Worm (Caenorhabditis elegans) whole organism, young adult: ENCODE measurements around the gene col-40.
A peak's percentile ranks its signal among the peaks of the same experiment; 100 is the strongest.

ENCODE experiments used
- B0019.2 ChIP-seq: fragments of 200-800 bp; sonication (Bioruptor generic); conservative IDR thresholded peaks from 2 replicates; pipeline ENCODE4 v1.3.6; 2022; ENCODE audit warnings: missing genetic modification reagents, missing genetic modification characterization, missing compliant biosample characterization
- F33H1.4 ChIP-seq: fragments of 200-800 bp; sonication (Bioruptor generic); IDR thresholded peaks from 2 replicates; pipeline ENCODE4 v1.3.6; 2022; ENCODE audit warnings: missing genetic modification reagents, missing genetic modification characterization, missing compliant biosample characterization
- F49E8.2 ChIP-seq: sonication (generic microtip); optimal IDR thresholded peaks from 3 replicates; lab custom pipeline; 2017; ENCODE audit warnings: missing genetic modification characterization, mild to moderate bottlenecking, missing compliant biosample characterization, antibody characterized with exemption, moderate library complexity; ENCODE audit not compliant: insufficient read depth
- F52B5.7 ChIP-seq: sonication (generic microtip); optimal IDR thresholded peaks from 2 replicates; lab custom pipeline; 2016; ENCODE audit warnings: mild to moderate bottlenecking, missing genetic modification characterization, missing compliant biosample characterization
- K11D2.4 ChIP-seq: fragments of 200-800 bp; sonication (Bioruptor generic); IDR thresholded peaks from 2 replicates; pipeline ENCODE4 v1.3.6; 2022; ENCODE audit warnings: missing genetic modification reagents, missing genetic modification characterization, missing compliant biosample characterization
- Y53F4B.3 ChIP-seq: fragments of 200-800 bp; sonication (Bioruptor generic); IDR thresholded peaks from 2 replicates; pipeline ENCODE4 v1.3.6; 2022; ENCODE audit warnings: missing genetic modification reagents, missing genetic modification characterization, missing compliant biosample characterization
- Y53G8AR.9 ChIP-seq: fragments of 200-800 bp; sonication (Bioruptor generic); conservative IDR thresholded peaks from 2 replicates; pipeline ENCODE4 v1.3.6; 2022; ENCODE audit warnings: missing genetic modification reagents, missing genetic modification characterization, missing compliant biosample characterization
- Y67H2A.10 ChIP-seq: fragments of 200-800 bp; sonication (Bioruptor generic); conservative IDR thresholded peaks from 2 replicates; pipeline ENCODE4 v1.3.6; 2022; ENCODE audit warnings: missing genetic modification reagents, missing genetic modification characterization, missing compliant biosample characterization
- Y79H2A.3 ChIP-seq: fragments of 200-800 bp; sonication (Bioruptor generic); conservative IDR thresholded peaks from 2 replicates; pipeline ENCODE4 v1.3.6; 2022; ENCODE audit warnings: missing genetic modification reagents, missing genetic modification characterization, missing compliant biosample characterization
- Y95B8A.8 ChIP-seq: fragments of 200-800 bp; sonication (Bioruptor generic); IDR thresholded peaks from 2 replicates; pipeline ENCODE4 v1.3.6; 2022; ENCODE audit warnings: missing genetic modification reagents, missing genetic modification characterization, missing compliant biosample characterization
- ama-1 ChIP-seq, 3 experiments: fragments of 150-350 bp in 1 of 3; sonication (generic microtip) in 2 of 3; optimal IDR thresholded peaks; 2 replicates each; lab custom pipeline; 2014 to 2018; ENCODE audit warnings: missing biosample characterization in 2 of 3, missing genetic modification characterization in 2 of 3, missing genetic modification reagents in 2 of 3
- attf-3 ChIP-seq: fragments of 200-800 bp; sonication (Bioruptor generic); conservative IDR thresholded peaks from 2 replicates; pipeline ENCODE4 v1.3.6; 2022; ENCODE audit warnings: missing genetic modification reagents, missing genetic modification characterization, missing compliant biosample characterization
- ceh-100 ChIP-seq: fragments of 200-800 bp; sonication (Bioruptor generic); IDR thresholded peaks from 2 replicates; pipeline ENCODE4 v1.3.6; 2022; ENCODE audit warnings: missing genetic modification reagents, missing genetic modification characterization, missing compliant biosample characterization
- ceh-91 ChIP-seq: fragments of 200-800 bp; sonication (Bioruptor generic); IDR thresholded peaks from 2 replicates; pipeline ENCODE4 v1.3.6; 2022; ENCODE audit warnings: missing genetic modification reagents, missing genetic modification characterization, missing compliant biosample characterization
- dpl-1 ChIP-seq: fragments of 150-350 bp; optimal IDR thresholded peaks from 2 replicates; lab custom pipeline; 2014; ENCODE audit warnings: missing biosample characterization, missing genetic modification reagents, missing genetic modification characterization
- egl-18 ChIP-seq: fragments of 200-800 bp; sonication (Bioruptor generic); IDR thresholded peaks from 2 replicates; pipeline ENCODE4 v1.3.6; 2022; ENCODE audit warnings: missing genetic modification reagents, missing genetic modification characterization, missing compliant biosample characterization
- egrh-3 ChIP-seq: fragments of 200-800 bp; sonication (Bioruptor generic); IDR thresholded peaks from 2 replicates; pipeline ENCODE4 v1.3.6; 2022; ENCODE audit warnings: missing genetic modification reagents, missing genetic modification characterization, missing compliant biosample characterization
- fkh-3 ChIP-seq: sonication (generic microtip); optimal IDR thresholded peaks from 2 replicates; lab custom pipeline; 2016; ENCODE audit warnings: mild to moderate bottlenecking, missing genetic modification characterization, missing compliant biosample characterization
- hsf-1 ChIP-seq: fragments of 200-800 bp; sonication (Bioruptor generic); IDR thresholded peaks from 2 replicates; pipeline ENCODE4 v1.3.6; 2022; ENCODE audit warnings: missing genetic modification reagents, missing genetic modification characterization, missing compliant biosample characterization
- lin-26 ChIP-seq: fragments of 200-800 bp; sonication (Bioruptor generic); IDR thresholded peaks from 2 replicates; pipeline ENCODE4 v1.3.6; 2022; ENCODE audit warnings: missing genetic modification reagents, missing genetic modification characterization, missing compliant biosample characterization
- lin-54 ChIP-seq: fragments of 200-800 bp; sonication (Bioruptor generic); optimal IDR thresholded peaks from 2 replicates; lab custom pipeline; 2018; ENCODE audit warnings: mild to moderate bottlenecking, missing genetic modification characterization, missing compliant biosample characterization
- lsl-1 ChIP-seq: fragments of 200-800 bp; sonication (Bioruptor generic); optimal IDR thresholded peaks from 2 replicates; lab custom pipeline; 2018; ENCODE audit warnings: mild to moderate bottlenecking, missing genetic modification characterization, moderate library complexity, missing compliant biosample characterization
- madf-6 ChIP-seq: fragments of 200-800 bp; sonication (Bioruptor generic); IDR thresholded peaks from 2 replicates; pipeline ENCODE4 v1.3.6; 2022; ENCODE audit warnings: missing genetic modification reagents, missing genetic modification characterization, missing compliant biosample characterization
- madf-8 ChIP-seq: fragments of 200-800 bp; sonication (Bioruptor generic); conservative IDR thresholded peaks from 2 replicates; pipeline ENCODE4 v1.3.6; 2022; ENCODE audit warnings: missing genetic modification reagents, missing genetic modification characterization, missing compliant biosample characterization
- mcd-1 ChIP-seq: fragments of 200-800 bp; sonication (Bioruptor generic); IDR thresholded peaks from 2 replicates; pipeline ENCODE4 v1.3.6; 2022; ENCODE audit warnings: missing genetic modification reagents, missing genetic modification characterization, missing compliant biosample characterization
- mxl-1 ChIP-seq: sonication (generic microtip); optimal IDR thresholded peaks from 2 replicates; lab custom pipeline; 2016; ENCODE audit warnings: missing genetic modification characterization, missing compliant biosample characterization
- rpc-1 ChIP-seq, 2 experiments: fragments of 150-350 bp in 1 of 2; sonication (generic microtip) in 1 of 2; optimal IDR thresholded peaks; 2 replicates each; lab custom pipeline; 2014 to 2018; ENCODE audit warnings: missing biosample characterization in 1 of 2, missing genetic modification characterization in 1 of 2, missing genetic modification reagents in 1 of 2, missing genotype in 1 of 2
- snpc-3.4 ChIP-seq: sonication (generic microtip); optimal IDR thresholded peaks from 2 replicates; lab custom pipeline; 2017; ENCODE audit warnings: missing genetic modification characterization, mild to moderate bottlenecking, missing compliant biosample characterization, antibody characterized with exemption, moderate library complexity, missing genotype, missing genetic modification reagents
- tbp1 ChIP-seq: fragments of 200-800 bp; sonication (Bioruptor generic); optimal IDR thresholded peaks from 2 replicates; lab custom pipeline; 2018; ENCODE audit warnings: mild to moderate bottlenecking, missing genetic modification characterization, missing compliant biosample characterization
- unc-130 ChIP-seq: sonication (generic microtip); optimal IDR thresholded peaks from 2 replicates; lab custom pipeline; 2016; ENCODE audit warnings: missing genetic modification reagents, missing genetic modification characterization, missing compliant biosample characterization
- xnd-1 ChIP-seq: sonication (generic microtip); optimal IDR thresholded peaks from 2 replicates; lab custom pipeline; 2016; ENCODE audit warnings: missing genotype, missing genetic modification reagents, missing genetic modification characterization, missing compliant biosample characterization
- zfh-2 ChIP-seq: fragments of 200-800 bp; sonication (Bioruptor generic); conservative IDR thresholded peaks from 2 replicates; pipeline ENCODE4 v1.3.6; 2022; ENCODE audit warnings: missing genetic modification reagents, missing genetic modification characterization, missing compliant biosample characterization
- ztf-3 ChIP-seq: fragments of 200-800 bp; sonication (Bioruptor generic); optimal IDR thresholded peaks from 2 replicates; lab custom pipeline; 2018; ENCODE audit warnings: mild to moderate bottlenecking, missing genetic modification characterization, missing compliant biosample characterization

The col-40 gene

DNA sequence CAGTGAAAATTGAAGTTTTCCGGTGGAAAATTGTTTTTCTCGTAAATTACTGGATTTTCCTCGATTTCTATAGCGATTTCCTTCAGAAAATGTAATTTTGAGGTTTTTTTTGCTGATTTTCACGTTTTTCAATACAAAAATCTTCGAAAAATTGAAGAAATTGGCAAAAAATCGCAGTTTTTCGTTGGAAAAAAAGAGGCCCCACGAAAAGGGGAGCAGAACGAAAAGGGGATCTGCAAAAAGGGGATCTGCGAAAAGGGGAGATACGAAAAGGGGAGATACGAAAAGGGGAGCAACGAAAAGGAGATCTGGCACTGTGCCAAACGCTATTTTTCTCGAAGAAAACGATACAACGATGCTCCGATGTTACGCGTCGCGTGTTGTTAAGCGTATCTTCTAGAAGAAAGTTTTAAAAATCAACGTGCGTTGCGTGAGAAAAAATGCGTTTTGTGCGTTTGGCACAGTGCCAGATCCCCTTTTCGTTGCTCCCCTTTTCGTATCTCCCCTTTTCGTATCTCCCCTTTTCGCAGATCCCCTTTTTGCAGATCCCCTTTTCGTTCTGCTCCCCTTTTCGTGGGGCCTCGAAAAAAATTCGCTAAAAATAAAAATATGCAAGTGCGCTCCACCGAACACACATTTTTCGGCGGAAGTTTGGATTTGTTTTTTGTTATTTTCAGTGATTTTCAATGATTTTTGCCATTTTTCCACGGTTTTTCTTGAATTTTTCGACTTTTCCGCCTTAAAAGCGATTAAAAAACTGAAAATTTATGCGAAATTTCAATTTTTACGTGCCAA lies 27.7 kb upstream of the col-40 start (continued):
- peak; percentile 64 for TF ChIP-seq F33H1.4
- TF ChIP-seq unc-130 (GFP tag; lab: Kevin White, UChicago): peak; percentile 46
- TF ChIP-seq attf-3: peak; percentile 77
- peak; percentile 67; the same call in 1 of the 2 replicates for TF ChIP-seq Y53G8AR.9
- peak; percentile 60 for TF ChIP-seq K11D2.4 (GFP tag; lab: Robert Waterston, UW)
- peak; percentile 15 for TF ChIP-seq dpl-1 (GFP tag; lab: Kevin White, UChicago)
- peak; percentile 63 for TF ChIP-seq madf-6 (GFP tag; lab: Robert Waterston, UW)
- peak; percentile 69 for TF ChIP-seq lin-54
- TF ChIP-seq Y95B8A.8 (GFP tag; lab: Robert Waterston, UW): peak; percentile 78; the same call in 1 of the 2 replicates
- peak; percentile 71 for TF ChIP-seq lin-26 (GFP tag; lab: Robert Waterston, UW)
- TF ChIP-seq egrh-3 (GFP tag; lab: Robert Waterston, UW): peak; percentile 66
- TF ChIP-seq B0019.2 (GFP tag; lab: Robert Waterston, UW): peak; percentile 79
- peak; percentile 11 for TF ChIP-seq F49E8.2 (tag; lab: Kevin White, UChicago)
- peak; percentile 90 for TF ChIP-seq hsf-1 (GFP tag; lab: Robert Waterston, UW)
- TF ChIP-seq ceh-91: peak; percentile 85
- TF ChIP-seq Y67H2A.10 (GFP tag; lab: Robert Waterston, UW): peak; percentile 74
- peak; percentile 61; the same call in 1 of the 2 replicates for TF ChIP-seq Y79H2A.3 (GFP tag; lab: Robert Waterston, UW)

ce11 chrII:1133295-1133694 lies 26.5 kb upstream of the col-40 start:
- no peak for TF ChIP-seq tbp1 (GFP tag; lab: Kevin White, UChicago)
- peak; percentile 20 for TF ChIP-seq lin-54
- TF ChIP-seq egrh-3 (GFP tag; lab: Robert Waterston, UW): no peak
- TF ChIP-seq mxl-1 (tag; lab: Kevin White, UChicago): no peak
- peak; percentile 77 for TF ChIP-seq mcd-1 (GFP tag; lab: Robert Waterston, UW)
- no peak for TF ChIP-seq rpc-1 (optimal IDR thresholded peaks at IDR 0.05; lab: Kevin White, UChicago)
- no peak for TF ChIP-seq rpc-1 (tag; optimal IDR thresholded peaks at IDR 0.05; lab: Kevin White, UChicago)
- TF ChIP-seq xnd-1 (tag; lab: Kevin White, UChicago): no peak
- TF ChIP-seq F52B5.7 (tag; lab: Kevin White, UChicago): no peak
- no peak for TF ChIP-seq ztf-3 (GFP tag; lab: Kevin White, UChicago)
- no peak for TF ChIP-seq lsl-1 (GFP tag; lab: Kevin White, UChicago)
- no peak for TF ChIP-seq snpc-3.4 (tag; lab: Kevin White, UChicago)
- TF ChIP-seq ceh-100 (GFP tag; lab: Robert Waterston, UW): peak; percentile 29; the same call in 1 of the 2 replicates

DNA sequence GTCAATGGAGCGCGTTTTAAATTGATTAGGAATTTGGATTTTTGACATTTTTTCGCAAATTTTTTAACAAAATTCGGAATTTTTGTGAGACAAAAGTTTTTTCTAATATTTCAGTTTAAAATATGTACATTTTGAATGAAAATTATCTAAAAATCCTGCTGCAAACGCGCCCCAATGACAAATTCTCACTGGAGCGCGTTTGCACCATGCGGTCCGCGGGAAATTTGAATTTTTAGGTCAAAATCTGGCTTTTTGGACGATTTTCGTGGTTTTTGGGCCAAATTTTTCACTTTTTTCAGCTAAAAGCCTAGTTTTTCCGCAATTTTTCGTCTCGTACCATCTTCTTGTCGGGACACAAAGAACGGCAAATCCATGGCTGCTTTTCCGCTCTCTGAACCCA lies 26.0 kb upstream of the col-40 start:
- no peak for TF ChIP-seq mxl-1 (tag; lab: Kevin White, UChicago)
- no peak for TF ChIP-seq madf-8 (GFP tag; lab: Robert Waterston, UW)
- peak; percentile 31 for TF ChIP-seq lin-54
- peak; percentile 70 for TF ChIP-seq mcd-1 (GFP tag; lab: Robert Waterston, UW)
- TF ChIP-seq lin-26 (GFP tag; lab: Robert Waterston, UW): no peak
- TF ChIP-seq egl-18 (GFP tag; lab: Robert Waterston, UW): no peak
- no peak for TF ChIP-seq ama-1 (optimal IDR thresholded peaks at IDR 0.05; lab: Kevin White, UChicago)
- no peak for TF ChIP-seq ama-1 (GFP tag; optimal IDR thresholded peaks at IDR 0.05; lab: Kevin White, UChicago)

DNA sequence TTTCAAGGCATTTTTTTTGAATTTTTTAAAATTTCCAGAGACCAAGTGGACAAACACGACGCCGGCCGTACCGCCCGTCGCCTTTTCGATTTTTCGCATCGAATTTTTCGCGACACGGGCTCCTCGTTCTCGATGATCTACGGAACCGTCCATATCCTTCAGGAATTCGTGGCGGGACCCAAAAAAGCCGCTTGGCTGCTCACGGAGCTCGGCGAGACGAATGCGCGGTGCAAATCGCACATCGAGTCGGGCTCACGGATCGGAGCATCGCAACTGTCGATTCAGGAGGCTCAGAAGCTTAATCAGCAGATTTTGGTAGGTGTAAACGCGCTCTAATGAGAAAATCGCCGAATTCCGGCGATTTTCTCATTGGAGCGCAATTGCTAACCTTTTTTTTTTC lies 25.1 kb upstream of the col-40 start:
- TF ChIP-seq fkh-3 (tag; lab: Kevin White, UChicago) (no peak), Y53F4B.3 (no peak), zfh-2 (peak; percentile 65)
- TF ChIP-seq, all 124 proteins: peak for 1
